Worm (Caenorhabditis elegans) whole organism, young adult: ENCODE results near the gene dnj-5.

ENCODE experiments used
- B0336.3 ChIP-seq: fragments of 200-800 bp; sonication (Bioruptor generic); IDR thresholded peaks from 2 replicates; pipeline ENCODE4 v1.3.6; 2022; ENCODE audit warnings: missing genetic modification characterization, missing compliant biosample characterization
- C06A6.2 ChIP-seq: fragments of 200-800 bp; sonication (Bioruptor generic); conservative IDR thresholded peaks from 2 replicates; pipeline ENCODE4 v1.3.6; 2022; ENCODE audit warnings: missing genetic modification characterization, missing compliant biosample characterization
- F10E7.11 ChIP-seq: sonication (generic microtip); optimal IDR thresholded peaks from 2 replicates; lab custom pipeline; 2017; ENCODE audit warnings: mild to moderate bottlenecking, missing genetic modification characterization, moderate library complexity, missing compliant biosample characterization
- F22D6.2 ChIP-seq: sonication (generic microtip); optimal IDR thresholded peaks from 2 replicates; lab custom pipeline; 2016; ENCODE audit warnings: mild to moderate bottlenecking, missing genetic modification characterization, missing compliant biosample characterization
- F52B5.7 ChIP-seq: sonication (generic microtip); optimal IDR thresholded peaks from 2 replicates; lab custom pipeline; 2016; ENCODE audit warnings: mild to moderate bottlenecking, missing genetic modification characterization, missing compliant biosample characterization
- F57A8.1 ChIP-seq: fragments of 200-800 bp; sonication (Bioruptor generic); optimal IDR thresholded peaks from 2 replicates; lab custom pipeline; 2018; ENCODE audit warnings: mild to moderate bottlenecking, missing genetic modification characterization, moderate library complexity, missing compliant biosample characterization
- K11D2.4 ChIP-seq: fragments of 200-800 bp; sonication (Bioruptor generic); IDR thresholded peaks from 2 replicates; pipeline ENCODE4 v1.3.6; 2022; ENCODE audit warnings: missing genetic modification reagents, missing genetic modification characterization, missing compliant biosample characterization
- T26A5.8 ChIP-seq: sonication (generic microtip); optimal IDR thresholded peaks from 2 replicates; lab custom pipeline; 2016; ENCODE audit warnings: missing genetic modification characterization, missing compliant biosample characterization
- Y53F4B.3 ChIP-seq: fragments of 200-800 bp; sonication (Bioruptor generic); IDR thresholded peaks from 2 replicates; pipeline ENCODE4 v1.3.6; 2022; ENCODE audit warnings: missing genetic modification reagents, missing genetic modification characterization, missing compliant biosample characterization
- Y79H2A.3 ChIP-seq: fragments of 200-800 bp; sonication (Bioruptor generic); conservative IDR thresholded peaks from 2 replicates; pipeline ENCODE4 v1.3.6; 2022; ENCODE audit warnings: missing genetic modification reagents, missing genetic modification characterization, missing compliant biosample characterization
- ZK185.1 ChIP-seq: sonication (generic microtip); optimal IDR thresholded peaks from 2 replicates; lab custom pipeline; 2016; ENCODE audit warnings: mild to moderate bottlenecking, missing genetic modification characterization, missing compliant biosample characterization; ENCODE audit not compliant: poor library complexity, severe bottlenecking
- akir-1 ChIP-seq: fragments of 200-800 bp; sonication (Bioruptor generic); optimal IDR thresholded peaks from 2 replicates; lab custom pipeline; 2018; ENCODE audit warnings: mild to moderate bottlenecking, missing genetic modification characterization, moderate library complexity, missing compliant biosample characterization
- aptf-2 ChIP-seq: fragments of 200-800 bp; sonication (Bioruptor generic); conservative IDR thresholded peaks from 2 replicates; pipeline ENCODE4 v1.3.6; 2022; ENCODE audit warnings: missing genetic modification reagents, missing genetic modification characterization, missing compliant biosample characterization
- atf-7 ChIP-seq: sonication (generic microtip); optimal IDR thresholded peaks from 2 replicates; lab custom pipeline; 2017; ENCODE audit warnings: mild to moderate bottlenecking, missing genetic modification characterization, missing compliant biosample characterization
- athp-1 ChIP-seq: sonication (generic microtip); optimal IDR thresholded peaks from 2 replicates; lab custom pipeline; 2017; ENCODE audit warnings: mild to moderate bottlenecking, missing genetic modification characterization, missing compliant biosample characterization
- attf-5 ChIP-seq: fragments of 200-800 bp; sonication (Bioruptor generic); optimal IDR thresholded peaks from 2 replicates; lab custom pipeline; 2018; ENCODE audit warnings: mild to moderate bottlenecking, missing genetic modification characterization, missing compliant biosample characterization
- attf-6 ChIP-seq: fragments of 200-800 bp; sonication (Bioruptor generic); IDR thresholded peaks from 2 replicates; pipeline ENCODE4 v1.3.6; 2022; ENCODE audit warnings: missing genetic modification reagents, missing genetic modification characterization, missing compliant biosample characterization
- bed-2 ChIP-seq: fragments of 200-800 bp; sonication (Bioruptor generic); IDR thresholded peaks from 2 replicates; pipeline ENCODE4 v1.3.6; 2022; ENCODE audit warnings: missing genetic modification reagents, missing genetic modification characterization, missing compliant biosample characterization
- cebp-2 ChIP-seq: fragments of 200-800 bp; sonication (Bioruptor generic); IDR thresholded peaks from 2 replicates; pipeline ENCODE4 v1.3.6; 2022; ENCODE audit warnings: missing genetic modification characterization, missing compliant biosample characterization
- ceh-27 ChIP-seq: fragments of 200-800 bp; sonication (Bioruptor generic); optimal IDR thresholded peaks from 2 replicates; lab custom pipeline; 2018; ENCODE audit warnings: mild to moderate bottlenecking, missing genetic modification characterization, moderate library complexity, missing compliant biosample characterization
- ceh-58 ChIP-seq: fragments of 200-800 bp; sonication (Bioruptor generic); IDR thresholded peaks from 2 replicates; pipeline ENCODE4 v1.3.6; 2022; ENCODE audit warnings: missing genetic modification characterization, missing compliant biosample characterization
- dpff-1 ChIP-seq: sonication (generic microtip); optimal IDR thresholded peaks from 2 replicates; lab custom pipeline; 2017; ENCODE audit warnings: mild to moderate bottlenecking, missing genetic modification characterization, missing compliant biosample characterization
- egl-18 ChIP-seq: fragments of 200-800 bp; sonication (Bioruptor generic); IDR thresholded peaks from 2 replicates; pipeline ENCODE4 v1.3.6; 2022; ENCODE audit warnings: missing genetic modification reagents, missing genetic modification characterization, missing compliant biosample characterization
- egl-44 ChIP-seq: fragments of 200-800 bp; sonication (Bioruptor generic); IDR thresholded peaks from 2 replicates; pipeline ENCODE4 v1.3.6; 2022; ENCODE audit warnings: missing genetic modification reagents, missing genetic modification characterization, missing compliant biosample characterization
- ekl-4 ChIP-seq: fragments of 200-800 bp; sonication (Bioruptor generic); IDR thresholded peaks from 2 replicates; pipeline ENCODE4 v1.3.6; 2022; ENCODE audit warnings: missing genetic modification reagents, missing genetic modification characterization, missing compliant biosample characterization
- him-1 ChIP-seq: sonication (generic microtip); optimal IDR thresholded peaks from 2 replicates; lab custom pipeline; 2016; ENCODE audit warnings: missing genotype, missing genetic modification reagents, missing genetic modification characterization, missing compliant biosample characterization
- hmg-20 ChIP-seq: fragments of 200-800 bp; sonication (Bioruptor generic); IDR thresholded peaks from 2 replicates; pipeline ENCODE4 v1.3.6; 2022; ENCODE audit warnings: missing genetic modification reagents, missing genetic modification characterization, missing compliant biosample characterization
- hrde-1 ChIP-seq: sonication (generic microtip); optimal IDR thresholded peaks from 2 replicates; lab custom pipeline; 2016; ENCODE audit warnings: missing genetic modification characterization, mild to moderate bottlenecking, missing compliant biosample characterization, moderate library complexity, missing genotype, missing genetic modification reagents, borderline replicate concordance
- hsf-1 ChIP-seq: fragments of 200-800 bp; sonication (Bioruptor generic); IDR thresholded peaks from 2 replicates; pipeline ENCODE4 v1.3.6; 2022; ENCODE audit warnings: missing genetic modification reagents, missing genetic modification characterization, missing compliant biosample characterization
- lag-1 ChIP-seq: fragments of 200-800 bp; sonication (Bioruptor generic); IDR thresholded peaks from 2 replicates; pipeline ENCODE4 v1.3.6; 2022; ENCODE audit warnings: missing genetic modification reagents, missing genetic modification characterization, missing compliant biosample characterization
- let-526 ChIP-seq: fragments of 200-800 bp; sonication (Bioruptor generic); IDR thresholded peaks from 2 replicates; pipeline ENCODE4 v1.3.6; 2022; ENCODE audit warnings: missing genetic modification reagents, missing genetic modification characterization, missing compliant biosample characterization
- let-607 ChIP-seq, 2 experiments: fragments of 200-800 bp in 1 of 2; sonication (Bioruptor generic) in 1 of 2; sonication (generic microtip) in 1 of 2; optimal IDR thresholded peaks; 2 replicates each; lab custom pipeline; 2016 to 2018; ENCODE audit warnings: mild to moderate bottlenecking in 2 of 2, missing compliant biosample characterization in 2 of 2, missing genetic modification characterization in 2 of 2, moderate library complexity in 2 of 2, missing genotype in 1 of 2
- lin-35 ChIP-seq, 3 experiments: fragments of 150-350 bp in 2 of 3; sonication (generic microtip) in 1 of 3; optimal IDR thresholded peaks; 2 replicates each; lab custom pipeline; 2014 to 2018; ENCODE audit warnings: missing biosample characterization in 3 of 3, missing genetic modification characterization in 3 of 3, missing genetic modification reagents in 3 of 3
- lin-54 ChIP-seq: fragments of 200-800 bp; sonication (Bioruptor generic); optimal IDR thresholded peaks from 2 replicates; lab custom pipeline; 2018; ENCODE audit warnings: mild to moderate bottlenecking, missing genetic modification characterization, missing compliant biosample characterization
- madf-3 ChIP-seq: fragments of 200-800 bp; sonication (Bioruptor generic); IDR thresholded peaks from 2 replicates; pipeline ENCODE4 v1.3.6; 2022; ENCODE audit warnings: missing genetic modification reagents, missing genetic modification characterization, missing compliant biosample characterization
- madf-6 ChIP-seq: fragments of 200-800 bp; sonication (Bioruptor generic); IDR thresholded peaks from 2 replicates; pipeline ENCODE4 v1.3.6; 2022; ENCODE audit warnings: missing genetic modification reagents, missing genetic modification characterization, missing compliant biosample characterization
- mel-28 ChIP-seq: sonication (generic microtip); optimal IDR thresholded peaks from 2 replicates; lab custom pipeline; 2016; ENCODE audit warnings: borderline replicate concordance, mild to moderate bottlenecking, missing genetic modification characterization, missing compliant biosample characterization
- nfya-1 ChIP-seq: sonication (generic microtip); optimal IDR thresholded peaks from 2 replicates; lab custom pipeline; 2017; ENCODE audit warnings: antibody characterized with exemption, missing compliant biosample characterization, missing genetic modification characterization, borderline replicate concordance; ENCODE audit not compliant: insufficient read depth
- nfya-2 ChIP-seq: fragments of 200-800 bp; sonication (Bioruptor generic); IDR thresholded peaks from 2 replicates; pipeline ENCODE4 v1.3.6; 2022; ENCODE audit warnings: missing genetic modification reagents, missing genetic modification characterization, missing compliant biosample characterization
- nfyb-1 ChIP-seq: fragments of 200-800 bp; sonication (Bioruptor generic); IDR thresholded peaks from 2 replicates; pipeline ENCODE4 v1.3.6; 2022; ENCODE audit warnings: missing genetic modification reagents, missing genetic modification characterization, missing compliant biosample characterization
- nhr-27 ChIP-seq: fragments of 200-800 bp; sonication (Bioruptor generic); optimal IDR thresholded peaks from 2 replicates; lab custom pipeline; 2018; ENCODE audit warnings: mild to moderate bottlenecking, missing genetic modification characterization, moderate library complexity, missing compliant biosample characterization
- nhr-80 ChIP-seq: sonication (generic microtip); optimal IDR thresholded peaks from 2 replicates; lab custom pipeline; 2016; ENCODE audit warnings: missing genetic modification characterization, missing compliant biosample characterization
- pha-4 ChIP-seq: fragments of 150-350 bp; sonication (generic microtip); optimal IDR thresholded peaks from 2 replicates; lab custom pipeline; 2014; ENCODE audit warnings: missing biosample characterization, missing genetic modification reagents, missing genetic modification characterization
- rcor-1 ChIP-seq: fragments of 200-800 bp; sonication (Bioruptor generic); IDR thresholded peaks from 2 replicates; pipeline ENCODE4 v1.3.6; 2022; ENCODE audit warnings: missing genetic modification reagents, missing genetic modification characterization, missing compliant biosample characterization
- repo-1 ChIP-seq: sonication (generic microtip); optimal IDR thresholded peaks from 2 replicates; lab custom pipeline; 2017; ENCODE audit warnings: mild to moderate bottlenecking, missing genetic modification characterization, missing compliant biosample characterization
- sdz-38 ChIP-seq: sonication (generic microtip); optimal IDR thresholded peaks from 2 replicates; lab custom pipeline; 2016; ENCODE audit warnings: missing genotype, missing genetic modification characterization, missing compliant biosample characterization
- somi-1 ChIP-seq: fragments of 200-800 bp; sonication (Bioruptor generic); optimal IDR thresholded peaks from 2 replicates; lab custom pipeline; 2018; ENCODE audit warnings: mild to moderate bottlenecking, missing genetic modification characterization, missing compliant biosample characterization
- sptf-2 ChIP-seq: fragments of 200-800 bp; sonication (Bioruptor generic); optimal IDR thresholded peaks from 2 replicates; lab custom pipeline; 2018; ENCODE audit warnings: mild to moderate bottlenecking, missing genetic modification characterization, missing compliant biosample characterization
- ztf-22 ChIP-seq: fragments of 200-800 bp; sonication (Bioruptor generic); optimal IDR thresholded peaks from 2 replicates; lab custom pipeline; 2018; ENCODE audit warnings: mild to moderate bottlenecking, missing genetic modification characterization, moderate library complexity, missing compliant biosample characterization

Gene dnj-5

ce11 chrII:6891176-6891575, 33.1 kb upstream of the dnj-5 start (continued):
- no peak for TF ChIP-seq pha-4 (tag; lab: Kevin White, UChicago)
- no peak for TF ChIP-seq ZK185.1 (tag; lab: Kevin White, UChicago)
- peak; percentile 5 for TF ChIP-seq repo-1
- no peak for TF ChIP-seq hsf-1 (GFP tag; lab: Robert Waterston, UW)
- 0 out of 2 replicates have a peak, but pooled peaks have one; percentile 60 for TF ChIP-seq nfyb-1 (GFP tag; lab: Robert Waterston, UW)
- TF ChIP-seq Y53F4B.3 (GFP tag; lab: Robert Waterston, UW), result no peak
- peak; percentile 44 for TF ChIP-seq nhr-80
- peak in 1 of 3 experiments; percentile 49 for TF ChIP-seq lin-35 (GFP tag; optimal IDR thresholded peaks at IDR 0.05; lab: Kevin White, UChicago)
- TF ChIP-seq atf-7 (tag; lab: Kevin White, UChicago), result no peak
- peak; percentile 35 for TF ChIP-seq lin-54 (GFP tag; lab: Kevin White, UChicago)
- no peak for TF ChIP-seq nfya-1 (tag; lab: Kevin White, UChicago)
- peak; percentile 48 for TF ChIP-seq C06A6.2
- TF ChIP-seq nfya-2 (GFP tag; lab: Robert Waterston, UW), result no peak
- no peak for TF ChIP-seq dpff-1
- TF ChIP-seq him-1 (tag; lab: Kevin White, UChicago), result no peak
- TF ChIP-seq ceh-58, result no peak
- no peak for TF ChIP-seq K11D2.4 (GFP tag; lab: Robert Waterston, UW)
- peak; percentile 13 for TF ChIP-seq athp-1 (tag; lab: Kevin White, UChicago)
- TF ChIP-seq F57A8.1 (GFP tag; lab: Kevin White, UChicago), result no peak
- no peak for TF ChIP-seq bed-2 (GFP tag; lab: Robert Waterston, UW)
- TF ChIP-seq hrde-1, result peak; percentile 6
- no peak for TF ChIP-seq ztf-22 (GFP tag; lab: Kevin White, UChicago)
- TF ChIP-seq Y79H2A.3 (GFP tag; lab: Robert Waterston, UW), result no peak
- no peak for TF ChIP-seq attf-6 (GFP tag; lab: Robert Waterston, UW)
- TF ChIP-seq akir-1 (GFP tag; lab: Kevin White, UChicago), result no peak
- TF ChIP-seq egl-18 (GFP tag; lab: Robert Waterston, UW), result no peak
- no peak for TF ChIP-seq T26A5.8 (tag; lab: Kevin White, UChicago)
- no peak for TF ChIP-seq let-607 (tag; optimal IDR thresholded peaks at IDR 0.05; lab: Kevin White, UChicago)
- peak; percentile 80 for TF ChIP-seq egl-44 (GFP tag; lab: Robert Waterston, UW)
- TF ChIP-seq, all 124 proteins: peak for 38

- TF ChIP-seq cebp-2, result 0 out of 2 replicates have a peak, but pooled peaks have one; percentile 6
- TF ChIP-seq sdz-38 (tag; lab: Kevin White, UChicago), result no peak
- TF ChIP-seq madf-3 (GFP tag; lab: Robert Waterston, UW), result no peak
- TF ChIP-seq nhr-27 (tag; lab: Kevin White, UChicago), result no peak
- TF ChIP-seq rcor-1 (GFP tag; lab: Robert Waterston, UW), result no peak
- TF ChIP-seq aptf-2 (GFP tag; lab: Robert Waterston, UW), result no peak
- TF ChIP-seq madf-6 (GFP tag; lab: Robert Waterston, UW), result no peak
- TF ChIP-seq attf-5 (GFP tag; lab: Kevin White, UChicago), result no peak
- TF ChIP-seq him-1 (tag; lab: Kevin White, UChicago), result no peak
- TF ChIP-seq mel-28, result no peak
- TF ChIP-seq F10E7.11 (tag; lab: Kevin White, UChicago), result peak; percentile 9
- no peak for TF ChIP-seq let-526 (GFP tag; lab: Robert Waterston, UW)
- TF ChIP-seq sptf-2 (GFP tag; lab: Kevin White, UChicago), result no peak
- TF ChIP-seq nfya-1 (tag; lab: Kevin White, UChicago), result no peak
- no peak for TF ChIP-seq somi-1 (GFP tag; lab: Kevin White, UChicago)
- no peak for TF ChIP-seq lag-1 (GFP tag; lab: Robert Waterston, UW)
- TF ChIP-seq ekl-4 (GFP tag; lab: Robert Waterston, UW), result no peak
- TF ChIP-seq F52B5.7 (tag; lab: Kevin White, UChicago), result peak; percentile 26
- no peak for TF ChIP-seq hmg-20 (GFP tag; lab: Robert Waterston, UW)
- no peak for TF ChIP-seq ceh-27 (GFP tag; lab: Kevin White, UChicago)
- no peak for TF ChIP-seq F22D6.2 (tag; lab: Kevin White, UChicago)
- TF ChIP-seq dpff-1, result no peak
- no peak for TF ChIP-seq B0336.3
Observed at ce11 chrII:6890095-6890494, 32.0 kb upstream of the dnj-5 start, which contains the start of gene acer-1. TSS of gene acer-1 (minus strand) at chrII:6890400.
